Worm (Caenorhabditis elegans): ENCODE data around the gene gst-33.

DNA sequence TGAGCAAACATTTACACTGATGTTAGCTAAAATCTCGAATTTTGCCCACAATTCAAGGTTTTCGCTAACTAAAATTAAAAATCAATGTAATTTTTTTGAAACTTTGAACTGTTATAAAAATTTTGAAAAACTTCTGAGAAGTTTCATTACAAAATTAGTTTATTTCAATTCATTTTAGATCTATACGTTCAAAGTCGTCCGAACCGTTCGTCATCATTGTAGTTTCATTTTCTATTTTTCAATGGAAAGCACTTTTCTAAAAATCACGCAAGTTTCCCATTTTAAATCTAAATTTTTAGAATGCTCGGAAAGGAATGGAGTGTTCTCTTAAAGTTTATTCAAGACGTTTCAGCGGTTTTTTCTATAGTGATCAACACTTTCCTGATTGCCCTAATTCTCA, 41.5 kb upstream of the gst-33 start, which contains the start of gene str-228:
- TF ChIP-seq nhr-237 (tag; optimal IDR thresholded peaks at IDR 0.05) (no peak), nhr-76 (tag; optimal IDR thresholded peaks at IDR 0.05) (no peak), nfya-1 (tag; optimal IDR thresholded peaks at IDR 0.05; ENCODE audit: insufficient read depth) (no peak), nhr-28 (tag; optimal IDR thresholded peaks at IDR 0.05) (no peak), ama-1 (optimal IDR thresholded peaks at IDR 0.05) (no peak), fkh-10 (GFP tag; optimal IDR thresholded peaks at IDR 0.05) (no peak), R02D3.7 (tag; optimal IDR thresholded peaks at IDR 0.05) (no peak), ceh-16 (tag; optimal IDR thresholded peaks at IDR 0.05) (no peak), ztf-11 (tag; optimal IDR thresholded peaks at IDR 0.05) (no peak), nhr-11 (tag; optimal IDR thresholded peaks at IDR 0.05) (no peak), aly-2 (tag; optimal IDR thresholded peaks at IDR 0.05) (no peak), sea-2 (GFP tag; optimal IDR thresholded peaks at IDR 0.05) (no peak), nhr-77 (tag; optimal IDR thresholded peaks at IDR 0.05) (no peak)
